Fruit fly (Drosophila melanogaster) whole organism, embryonic: ENCODE data around the gene CG18748.

Experiments
- CG10209 ChIP-seq: fragments of 200-800 bp; sonication (Bioruptor generic); optimal IDR thresholded peaks from 3 replicates; lab custom pipeline; 2017; ENCODE audit warnings: missing biosample characterization, mild to moderate bottlenecking, missing genetic modification characterization, missing genetic modification reagents
- CG10654 ChIP-seq: fragments of 200-800 bp; sonication (Bioruptor generic); optimal IDR thresholded peaks from 2 replicates; lab custom pipeline; 2016; ENCODE audit warnings: missing biosample characterization, missing genetic modification characterization
- CG11504 ChIP-seq: fragments of 200-800 bp; sonication (Bioruptor generic); optimal IDR thresholded peaks from 3 replicates; lab custom pipeline; 2019; ENCODE audit warnings: missing biosample characterization, mild to moderate bottlenecking, missing genetic modification characterization, moderate library complexity
- CG11723 ChIP-seq: fragments of 200-800 bp; sonication (Bioruptor generic); optimal IDR thresholded peaks from 2 replicates; lab custom pipeline; 2017; ENCODE audit warnings: missing biosample characterization, mild to moderate bottlenecking, missing genetic modification characterization
- CG12744 ChIP-seq: fragments of 200-800 bp; sonication (Bioruptor generic); optimal IDR thresholded peaks from 2 replicates; lab custom pipeline; 2016; ENCODE audit warnings: missing biosample characterization, missing genetic modification characterization
- CG13624 ChIP-seq: fragments of 200-800 bp; sonication (Bioruptor generic); optimal IDR thresholded peaks from 2 replicates; lab custom pipeline; 2016; ENCODE audit warnings: missing biosample characterization, missing genetic modification characterization
- CG1647 ChIP-seq: fragments of 200-800 bp; sonication (Bioruptor generic); optimal IDR thresholded peaks from 3 replicates; lab custom pipeline; 2016; ENCODE audit warnings: missing biosample characterization, missing genetic modification characterization
- CG16813 ChIP-seq: fragments of 200-800 bp; sonication (Bioruptor generic); IDR thresholded peaks from 3 replicates; pipeline ENCODE4 v1.3.6; 2022; ENCODE audit warnings: missing biosample characterization, missing genetic modification characterization; ENCODE audit not compliant: partially characterized antibody
- CG16815 ChIP-seq: fragments of 200-800 bp; sonication (Bioruptor generic); optimal IDR thresholded peaks from 3 replicates; lab custom pipeline; 2017; ENCODE audit warnings: missing biosample characterization, mild to moderate bottlenecking, missing genetic modification characterization
- CG2120 ChIP-seq: fragments of 200-800 bp; sonication (Bioruptor generic); optimal IDR thresholded peaks from 3 replicates; lab custom pipeline; 2016; ENCODE audit warnings: missing biosample characterization, missing genetic modification characterization
- CG2202 ChIP-seq: fragments of 200-800 bp; sonication (Bioruptor generic); optimal IDR thresholded peaks from 2 replicates; lab custom pipeline; 2018; ENCODE audit warnings: missing biosample characterization, mild to moderate bottlenecking, missing genetic modification characterization
- CG34422 ChIP-seq: fragments of 200-800 bp; sonication (Bioruptor generic); IDR thresholded peaks from 3 replicates; pipeline ENCODE4 v1.3.6; 2022; ENCODE audit warnings: missing biosample characterization, missing genetic modification characterization
- CG5245 ChIP-seq: fragments of 200-800 bp; sonication (Bioruptor generic); optimal IDR thresholded peaks from 3 replicates; lab custom pipeline; 2016; ENCODE audit warnings: missing biosample characterization, missing genetic modification characterization
- CG5953 ChIP-seq: fragments of 200-800 bp; sonication (Bioruptor generic); IDR thresholded peaks from 2 replicates; pipeline ENCODE4 v1.3.6; 2022; ENCODE audit warnings: missing biosample characterization, missing genetic modification characterization
- CG6175 ChIP-seq: fragments of 200-800 bp; sonication (Bioruptor generic); IDR thresholded peaks from 3 replicates; pipeline ENCODE4 v1.3.6; 2022; ENCODE audit warnings: missing biosample characterization, missing genetic modification characterization
- CG6813 ChIP-seq: fragments of 200-800 bp; sonication (Bioruptor generic); optimal IDR thresholded peaks from 2 replicates; lab custom pipeline; 2017; ENCODE audit warnings: missing biosample characterization, missing genetic modification characterization, mild to moderate bottlenecking, moderate library complexity, missing genetic modification reagents
- CG7556 ChIP-seq: fragments of 200-800 bp; sonication (Bioruptor generic); optimal IDR thresholded peaks from 2 replicates; lab custom pipeline; 2017; ENCODE audit warnings: missing biosample characterization, mild to moderate bottlenecking, missing genetic modification characterization
- CG7839 ChIP-seq: fragments of 200-800 bp; sonication (Bioruptor generic); optimal IDR thresholded peaks from 3 replicates; lab custom pipeline; 2018; ENCODE audit warnings: missing biosample characterization, mild to moderate bottlenecking, missing genetic modification characterization, moderate library complexity
- D ChIP-seq, 2 experiments: fragments of 200-800 bp in 1 of 2; fragments of >200 bp in 1 of 2; sonication (Bioruptor generic) in 1 of 2; optimal IDR thresholded peaks; 2 replicates in 1 of 2; 3 replicates in 1 of 2; lab custom pipeline; 2017; ENCODE audit warnings: mild to moderate bottlenecking in 1 of 2, missing biosample characterization in 1 of 2, missing genetic modification characterization in 1 of 2, missing genetic modification reagents in 1 of 2
- D19A ChIP-seq: fragments of 200-800 bp; optimal IDR thresholded peaks from 3 replicates; lab custom pipeline; 2019; ENCODE audit warnings: missing biosample characterization, mild to moderate bottlenecking, missing genetic modification characterization, moderate library complexity
- ERR ChIP-seq: fragments of 200-800 bp; sonication (Bioruptor generic); optimal IDR thresholded peaks from 2 replicates; lab custom pipeline; 2016; ENCODE audit warnings: missing biosample characterization, missing genetic modification characterization
- Fer1 ChIP-seq: fragments of 200-800 bp; sonication (Bioruptor generic); optimal IDR thresholded peaks from 2 replicates; lab custom pipeline; 2017; ENCODE audit warnings: missing biosample characterization, mild to moderate bottlenecking, missing genetic modification characterization
- HHEX ChIP-seq: fragments of 200-800 bp; sonication (Bioruptor generic); optimal IDR thresholded peaks from 3 replicates; lab custom pipeline; 2017; ENCODE audit warnings: missing biosample characterization, mild to moderate bottlenecking, missing genetic modification characterization, missing genetic modification reagents
- Hand ChIP-seq: fragments of 200-800 bp; sonication (Bioruptor generic); optimal IDR thresholded peaks from 2 replicates; lab custom pipeline; 2017; ENCODE audit warnings: mild to moderate bottlenecking, missing biosample characterization, missing genetic modification reagents, missing genetic modification characterization
- Hey ChIP-seq: fragments of 200-800 bp; sonication (Bioruptor generic); optimal IDR thresholded peaks from 3 replicates; lab custom pipeline; 2018; ENCODE audit warnings: missing biosample characterization, mild to moderate bottlenecking, missing genetic modification characterization
- HmgD ChIP-seq: fragments of 200-800 bp; sonication (Bioruptor generic); optimal IDR thresholded peaks from 3 replicates; lab custom pipeline; 2016; ENCODE audit warnings: missing biosample characterization, missing genetic modification characterization
- Hmx ChIP-seq: fragments of 200-800 bp; sonication (Bioruptor generic); optimal IDR thresholded peaks from 2 replicates; lab custom pipeline; 2016; ENCODE audit warnings: missing biosample characterization, missing genetic modification characterization
- MBD-R2 ChIP-seq: fragments of 200-800 bp; sonication (Bioruptor generic); IDR thresholded peaks from 2 replicates; pipeline ENCODE4 v1.3.6; 2022; ENCODE audit warnings: missing biosample characterization, missing genetic modification characterization
- MESR4 ChIP-seq: fragments of 200-800 bp; sonication (Bioruptor generic); optimal IDR thresholded peaks from 2 replicates; lab custom pipeline; 2018; ENCODE audit warnings: missing biosample characterization, mild to moderate bottlenecking, missing genetic modification characterization, moderate library complexity
- Nf-YC ChIP-seq: fragments of 200-800 bp; optimal IDR thresholded peaks from 3 replicates; lab custom pipeline; 2019; ENCODE audit warnings: missing biosample characterization, mild to moderate bottlenecking, missing genetic modification characterization, moderate library complexity
- NfI ChIP-seq: fragments of 200-800 bp; sonication (Bioruptor generic); optimal IDR thresholded peaks from 3 replicates; lab custom pipeline; 2018; ENCODE audit warnings: missing biosample characterization, mild to moderate bottlenecking, missing genetic modification characterization, moderate library complexity
- Pdp1 ChIP-seq, 2 experiments: fragments of 200-800 bp; sonication (Bioruptor generic); optimal IDR thresholded peaks; 3 replicates each; lab custom pipeline; 2016; ENCODE audit warnings: missing biosample characterization in 2 of 2, missing genetic modification characterization in 2 of 2, mild to moderate bottlenecking in 1 of 2, moderate library complexity in 1 of 2
- Sox100B ChIP-seq: fragments of 200-800 bp; sonication (Bioruptor generic); optimal IDR thresholded peaks from 3 replicates; lab custom pipeline; 2018; ENCODE audit warnings: missing biosample characterization, mild to moderate bottlenecking, missing genetic modification characterization
- Sry-δ ChIP-seq: fragments of 200-800 bp; sonication (Bioruptor generic); optimal IDR thresholded peaks from 2 replicates; lab custom pipeline; 2016; ENCODE audit warnings: missing biosample characterization, missing genetic modification characterization
- bsh ChIP-seq, 2 experiments: fragments of 200-800 bp; sonication (Bioruptor generic); optimal IDR thresholded peaks; 2 replicates each; lab custom pipeline; 2017 to 2018; ENCODE audit warnings: mild to moderate bottlenecking in 2 of 2, missing biosample characterization in 2 of 2, missing genetic modification characterization in 2 of 2, moderate library complexity in 1 of 2
- crp ChIP-seq, 2 experiments: fragments of 200-800 bp; sonication (Bioruptor generic); optimal IDR thresholded peaks; 2 replicates in 1 of 2; 3 replicates in 1 of 2; lab custom pipeline; 2017; ENCODE audit warnings: missing biosample characterization in 2 of 2, missing genetic modification characterization in 2 of 2, mild to moderate bottlenecking in 1 of 2, moderate library complexity in 1 of 2
- disco-r ChIP-seq: fragments of 200-800 bp; sonication (Bioruptor generic); optimal IDR thresholded peaks from 2 replicates; lab custom pipeline; 2016; ENCODE audit warnings: missing biosample characterization, missing genetic modification characterization
- dpn ChIP-seq, 2 experiments: fragments of 200-800 bp; sonication (Bioruptor generic); optimal IDR thresholded peaks; 3 replicates each; lab custom pipeline; 2016; ENCODE audit warnings: missing biosample characterization in 2 of 2, missing genetic modification characterization in 2 of 2
- gro ChIP-seq: fragments of 200-800 bp; sonication (Bioruptor generic); optimal IDR thresholded peaks from 2 replicates; lab custom pipeline; 2016; ENCODE audit warnings: missing biosample characterization, missing genetic modification characterization
- gsb-n ChIP-seq: fragments of 200-800 bp; sonication (Bioruptor generic); optimal IDR thresholded peaks from 3 replicates; lab custom pipeline; 2018; ENCODE audit warnings: missing biosample characterization, mild to moderate bottlenecking, missing genetic modification characterization
- gt ChIP-seq: fragments of 200-800 bp; sonication (Bioruptor generic); IDR thresholded peaks from 2 replicates; pipeline ENCODE4 v1.3.6; 2022; ENCODE audit warnings: missing biosample characterization, missing genetic modification characterization
- insv ChIP-seq, 2 experiments: fragments of 200-800 bp; sonication (Bioruptor generic); optimal IDR thresholded peaks; 3 replicates each; lab custom pipeline; 2016 to 2018; ENCODE audit warnings: missing biosample characterization in 2 of 2, missing genetic modification characterization in 2 of 2
- odd ChIP-seq: fragments of 200-800 bp; sonication (Bioruptor generic); optimal IDR thresholded peaks from 2 replicates; lab custom pipeline; 2017; ENCODE audit warnings: missing biosample characterization, mild to moderate bottlenecking, missing genetic modification characterization
- pnt ChIP-seq: fragments of 200-800 bp; sonication (Bioruptor generic); optimal IDR thresholded peaks from 3 replicates; lab custom pipeline; 2016; ENCODE audit warnings: missing biosample characterization, missing genetic modification characterization
- row ChIP-seq: fragments of 200-800 bp; sonication (Bioruptor generic); IDR thresholded peaks from 3 replicates; pipeline ENCODE4 v1.3.6; 2022; ENCODE audit warnings: missing biosample characterization, missing genetic modification characterization
- sisA ChIP-seq: fragments of 200-800 bp; sonication (Bioruptor generic); IDR thresholded peaks from 2 replicates; pipeline ENCODE4 v1.3.6; 2022; ENCODE audit warnings: missing biosample characterization, missing genetic modification characterization
- tap ChIP-seq: fragments of 200-800 bp; optimal IDR thresholded peaks from 3 replicates; lab custom pipeline; 2019; ENCODE audit warnings: missing biosample characterization, mild to moderate bottlenecking, missing genetic modification characterization, moderate library complexity
- tup ChIP-seq: fragments of 200-800 bp; sonication (Bioruptor generic); optimal IDR thresholded peaks from 2 replicates; lab custom pipeline; 2016; ENCODE audit warnings: missing biosample characterization, mild to moderate bottlenecking, missing genetic modification characterization, moderate library complexity
- tx ChIP-seq: fragments of 200-800 bp; sonication (Bioruptor generic); optimal IDR thresholded peaks from 2 replicates; lab custom pipeline; 2016; ENCODE audit warnings: missing biosample characterization, missing genetic modification characterization

The CG18748 gene

DNA sequence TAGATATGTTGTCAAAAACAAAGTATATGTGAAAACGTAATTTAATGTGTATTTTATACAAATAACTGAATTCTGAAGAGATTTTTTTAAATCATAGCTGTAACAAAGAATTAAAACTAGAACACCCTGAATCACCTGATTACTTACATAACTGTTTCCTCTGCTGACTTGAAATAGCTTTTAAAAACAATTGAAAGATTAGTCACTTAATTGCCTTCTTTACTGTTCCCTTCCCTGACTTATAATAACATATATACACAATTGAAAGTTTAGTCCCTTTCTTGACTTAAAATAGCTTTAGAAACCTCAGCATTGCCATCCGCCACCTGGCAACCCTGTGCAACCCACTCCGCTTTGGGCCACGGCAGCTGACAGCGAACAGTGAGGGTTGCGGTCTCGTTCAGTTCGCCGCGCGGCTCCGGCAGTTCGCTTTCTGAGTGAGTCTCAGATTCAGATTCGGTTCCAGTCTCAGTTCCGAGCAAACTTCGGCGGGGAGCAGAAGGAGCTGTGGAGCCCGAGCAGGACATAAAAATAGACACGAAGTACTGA is 26.3 kb upstream of the CG18748 start, which contains the start of gene CG34384 (continued):
- TF ChIP-seq CG12744 (GFP tag; lab: Kevin White, UChicago), result no peak
- peak; percentile 36 for TF ChIP-seq CG13624 (GFP tag; lab: Kevin White, UChicago)
- peak; percentile 35 for TF ChIP-seq CG16815 (GFP tag; lab: Kevin White, UChicago)
- TF ChIP-seq Fer1, result peak; percentile 79
- no peak for TF ChIP-seq CG1647 (GFP tag; lab: Kevin White, UChicago)
- TF ChIP-seq D (optimal IDR thresholded peaks at IDR 0.05; lab: Kevin White, UChicago), result no peak
- TF ChIP-seq D (GFP tag; optimal IDR thresholded peaks at IDR 0.05; lab: Kevin White, UChicago), result peak; percentile 59
- no peak for TF ChIP-seq ERR
- TF ChIP-seq bsh (GFP tag; optimal IDR thresholded peaks at IDR 0.05; lab: Kevin White, UChicago), result no peak
- peak; percentile 24 for TF ChIP-seq gro
- TF ChIP-seq insv (GFP tag; optimal IDR thresholded peaks at IDR 0.05; lab: Kevin White, UChicago), result peak in 1 of 2 experiments; percentile 28
- TF ChIP-seq CG10209 (GFP tag; lab: Kevin White, UChicago), result peak; percentile 33
- peak; percentile 57; the same call in 1 of the 3 replicates for TF ChIP-seq row (GFP tag; lab: Robert Waterston, UW)
- no peak for TF ChIP-seq CG16813 (GFP tag; lab: Robert Waterston, UW)
- TF ChIP-seq tup (GFP tag; lab: Kevin White, UChicago), result no peak
- peak; percentile 38 for TF ChIP-seq pnt (GFP tag; lab: Kevin White, UChicago)
- TF ChIP-seq disco-r, result peak; percentile 33
- TF ChIP-seq tx, result peak; percentile 14
- no peak for TF ChIP-seq gt
- peak; percentile 73 for TF ChIP-seq Sox100B (GFP tag; lab: Kevin White, UChicago)
- no peak for TF ChIP-seq Hey (tag; lab: Kevin White, UChicago)
- TF ChIP-seq crp (GFP tag; optimal IDR thresholded peaks at IDR 0.05; lab: Kevin White, UChicago), result peak in 1 of 2 experiments; percentile 18
- peak; percentile 19 for TF ChIP-seq NfI
- TF ChIP-seq CG10654 (GFP tag; lab: Kevin White, UChicago), result peak; percentile 21
- peak; percentile 37 for TF ChIP-seq CG11723 (GFP tag; lab: Kevin White, UChicago)
- TF ChIP-seq CG11504 (tag; lab: Kevin White, UChicago), result peak; percentile 80
- TF ChIP-seq CG5245 (GFP tag; lab: Kevin White, UChicago), result peak; percentile 42
- no peak for TF ChIP-seq CG5953
- peak; percentile 36 to 54 for TF ChIP-seq dpn (GFP tag; optimal IDR thresholded peaks at IDR 0.05; lab: Kevin White, UChicago)
- TF ChIP-seq Sry-δ (GFP tag; lab: Kevin White, UChicago), result peak; percentile 21
- TF ChIP-seq CG7839 (tag; lab: Kevin White, UChicago), result peak; percentile 60
- peak; percentile 50 for TF ChIP-seq CG6813
- TF ChIP-seq CG7556 (GFP tag; lab: Kevin White, UChicago), result peak; percentile 93
- TF ChIP-seq CG34422, result 0 out of 3 replicates have a peak, but pooled peaks have one; percentile 25
- TF ChIP-seq CG2202 (tag; lab: Kevin White, UChicago), result no peak
- TF ChIP-seq odd (GFP tag; lab: Kevin White, UChicago), result peak; percentile 18
- TF ChIP-seq D19A (tag; lab: Kevin White, UChicago), result peak; percentile 59
- no peak for TF ChIP-seq gsb-n (tag; lab: Kevin White, UChicago)
- peak; percentile 66 for TF ChIP-seq Nf-YC (tag; lab: Kevin White, UChicago)
- TF ChIP-seq Hand (GFP tag; lab: Kevin White, UChicago), result peak; percentile 66
- no peak for TF ChIP-seq MBD-R2
- TF ChIP-seq Hmx (GFP tag; lab: Kevin White, UChicago), result no peak
- TF ChIP-seq MESR4, result no peak
- peak; percentile 17; the same call in 1 of the 2 replicates for TF ChIP-seq sisA (GFP tag; lab: Robert Waterston, UW)
- TF ChIP-seq HHEX (GFP tag; lab: Kevin White, UChicago), result peak; percentile 50
- TF ChIP-seq CG6175 (GFP tag; lab: Robert Waterston, UW), result no peak
- TF ChIP-seq HmgD (GFP tag; lab: Kevin White, UChicago), result no peak
- TF ChIP-seq tap, result peak; percentile 54
- TF ChIP-seq Pdp1 (GFP tag; optimal IDR thresholded peaks at IDR 0.05; lab: Kevin White, UChicago), result peak; percentile 21 to 51
- peak; percentile 77 for TF ChIP-seq CG2120 (GFP tag; lab: Kevin White, UChicago)
